ENCODE assay signal across 1 fruit fly cellular context in genomic region chr2L:4838494-4839320, dm6.
TF ChIP-seq lines count a peak whose summit lies in the region.

No protein-coding gene starts in this region.

TF ChIP-seq in whole organism, embryonic, 481 proteins besides CTCF, POLR2A, EP300 and RAD21 (continued from another document and continues in another):
- peak; percentile 15 for TF ChIP-seq CG17912 (GFP tag; optimal IDR thresholded peaks at IDR 0.05; lab: Kevin White, UChicago)
- TF ChIP-seq fru (optimal IDR thresholded peaks at IDR 0.05; lab: Kevin White, UChicago): no peak
- peak; percentile 20 for TF ChIP-seq btn (GFP tag; optimal IDR thresholded peaks at IDR 0.05; lab: Kevin White, UChicago)
- no peak for TF ChIP-seq nmo (GFP tag; optimal IDR thresholded peaks at IDR 0.05; lab: Kevin White, UChicago)
- TF ChIP-seq CG6854 (GFP tag; optimal IDR thresholded peaks at IDR 0.05; lab: Kevin White, UChicago): no peak
- TF ChIP-seq CG1603 (tag; optimal IDR thresholded peaks at IDR 0.05; lab: Kevin White, UChicago): no peak
- TF ChIP-seq jigr1 (GFP tag; IDR thresholded peaks at IDR 0.05; lab: Robert Waterston, UW): no peak
- no peak for TF ChIP-seq Mad (GFP tag; optimal IDR thresholded peaks at IDR 0.05; lab: Kevin White, UChicago)
- no peak for TF ChIP-seq CG11456 (GFP tag; IDR thresholded peaks at IDR 0.05; lab: Robert Waterston, UW)
- no peak for TF ChIP-seq aop (GFP tag; IDR thresholded peaks at IDR 0.05; lab: Robert Waterston, UW)
- TF ChIP-seq CG11398 (GFP tag; optimal IDR thresholded peaks at IDR 0.05; lab: Kevin White, UChicago): peak; percentile 34
- TF ChIP-seq CG31365 (tag; optimal IDR thresholded peaks at IDR 0.05; lab: Kevin White, UChicago): peak; percentile 51
- peak; percentile 33 for TF ChIP-seq ac (GFP tag; optimal IDR thresholded peaks at IDR 0.05; lab: Kevin White, UChicago)
- no peak for TF ChIP-seq ind (GFP tag; optimal IDR thresholded peaks at IDR 0.05; lab: Kevin White, UChicago)
- no peak for TF ChIP-seq CG10462 (GFP tag; optimal IDR thresholded peaks at IDR 0.05; lab: Kevin White, UChicago)
- no peak for TF ChIP-seq CG9215 (GFP tag; IDR thresholded peaks at IDR 0.05; lab: Robert Waterston, UW)
- peak; percentile 11 for TF ChIP-seq sqz (GFP tag; optimal IDR thresholded peaks at IDR 0.05; lab: Kevin White, UChicago)
- TF ChIP-seq CG17186 (GFP tag; optimal IDR thresholded peaks at IDR 0.05; lab: Kevin White, UChicago): peak; percentile 15
- TF ChIP-seq Dip2 (GFP tag; IDR thresholded peaks at IDR 0.05; lab: Robert Waterston, UW): no peak
- no peak for TF ChIP-seq eve (GFP tag; optimal IDR thresholded peaks at IDR 0.05; lab: Kevin White, UChicago)
- no peak for TF ChIP-seq gsb (GFP tag; IDR thresholded peaks at IDR 0.05; lab: Robert Waterston, UW)
- no peak for TF ChIP-seq CG5245 (GFP tag; optimal IDR thresholded peaks at IDR 0.05; lab: Kevin White, UChicago)
- TF ChIP-seq sens (GFP tag; lab: Kevin White, UChicago): peak; percentile 94
- TF ChIP-seq CG10654 (GFP tag; optimal IDR thresholded peaks at IDR 0.05; lab: Kevin White, UChicago): no peak
- no peak for TF ChIP-seq CG7372 (GFP tag; IDR thresholded peaks at IDR 0.05; lab: Robert Waterston, UW)
- TF ChIP-seq da (GFP tag; optimal IDR thresholded peaks at IDR 0.05; lab: Kevin White, UChicago): no peak
- peak; percentile 31; the same call in 1 of the 2 replicates for TF ChIP-seq stc (GFP tag; IDR thresholded peaks at IDR 0.05; lab: Robert Waterston, UW)
- TF ChIP-seq pfk (GFP tag; optimal IDR thresholded peaks at IDR 0.05; lab: Kevin White, UChicago): peak; percentile 47
- no peak for TF ChIP-seq CG3726 (GFP tag; IDR thresholded peaks at IDR 0.05; lab: Robert Waterston, UW)
- no peak for TF ChIP-seq ems (GFP tag; optimal IDR thresholded peaks at IDR 0.05; lab: Kevin White, UChicago)
- TF ChIP-seq ssp (GFP tag; IDR thresholded peaks at IDR 0.05; lab: Robert Waterston, UW): no peak
- no peak for TF ChIP-seq CG8089 (GFP tag; optimal IDR thresholded peaks at IDR 0.05; lab: Kevin White, UChicago)
- TF ChIP-seq ATbp (GFP tag; optimal IDR thresholded peaks at IDR 0.05; lab: Kevin White, UChicago): peak; percentile 60
- TF ChIP-seq H15 (GFP tag; IDR thresholded peaks at IDR 0.05; lab: Robert Waterston, UW): no peak
- no peak for TF ChIP-seq tio (GFP tag; optimal IDR thresholded peaks at IDR 0.05; lab: Kevin White, UChicago)
- TF ChIP-seq Atf-2 (GFP tag; optimal IDR thresholded peaks at IDR 0.05; lab: Kevin White, UChicago): peak; percentile 13
- TF ChIP-seq CG18262 (tag; optimal IDR thresholded peaks at IDR 0.05; lab: Kevin White, UChicago): peak; percentile 6
- no peak for TF ChIP-seq ranshi (GFP tag; IDR thresholded peaks at IDR 0.05; lab: Robert Waterston, UW)
- TF ChIP-seq Ets65A (GFP tag; lab: Kevin White, UChicago): peak; percentile 87
- no peak for TF ChIP-seq CG11093 (GFP tag; IDR thresholded peaks at IDR 0.05; lab: Robert Waterston, UW)
- TF ChIP-seq Hsf (GFP tag; optimal IDR thresholded peaks at IDR 0.05; lab: Kevin White, UChicago): no peak
- TF ChIP-seq lola (GFP tag; optimal IDR thresholded peaks at IDR 0.05; lab: Kevin White, UChicago): peak in 1 of 3 experiments; percentile 35
- TF ChIP-seq ftz-f1 (GFP tag; optimal IDR thresholded peaks at IDR 0.05; lab: Kevin White, UChicago): no peak
- peak; percentile 37 for TF ChIP-seq CG2202 (tag; optimal IDR thresholded peaks at IDR 0.05; lab: Kevin White, UChicago)
- TF ChIP-seq Hr51 (GFP tag; optimal IDR thresholded peaks at IDR 0.05; lab: Kevin White, UChicago): no peak
- TF ChIP-seq nerfin-1 (tag; optimal IDR thresholded peaks at IDR 0.05; lab: Kevin White, UChicago): peak; percentile 60
- TF ChIP-seq sc (optimal IDR thresholded peaks at IDR 0.05; lab: Kevin White, UChicago): no peak
- peak; percentile 21 for TF ChIP-seq sc (GFP tag; optimal IDR thresholded peaks at IDR 0.05; lab: Kevin White, UChicago)
- TF ChIP-seq grn (GFP tag; optimal IDR thresholded peaks at IDR 0.05; lab: Kevin White, UChicago): no peak
- no peak for TF ChIP-seq CG12155 (GFP tag; optimal IDR thresholded peaks at IDR 0.05; lab: Kevin White, UChicago)
- TF ChIP-seq crp (GFP tag; optimal IDR thresholded peaks at IDR 0.05; lab: Kevin White, UChicago): no peak
- TF ChIP-seq sob (GFP tag; IDR thresholded peaks at IDR 0.05; lab: Robert Waterston, UW): 0 out of 2 replicates have a peak, but pooled peaks have one; percentile 38
- TF ChIP-seq CG10274 (GFP tag; optimal IDR thresholded peaks at IDR 0.05; lab: Kevin White, UChicago): no peak
- peak; percentile 38 for TF ChIP-seq CG33213 (GFP tag; optimal IDR thresholded peaks at IDR 0.05; lab: Kevin White, UChicago)
- no peak for TF ChIP-seq Adf1 (GFP tag; IDR thresholded peaks at IDR 0.05; lab: Robert Waterston, UW)
- TF ChIP-seq yki (optimal IDR thresholded peaks at IDR 0.05; lab: Kevin White, UChicago): no peak
- TF ChIP-seq HLH3B (GFP tag; IDR thresholded peaks at IDR 0.05; lab: Robert Waterston, UW): peak; percentile 15; the same call in 1 of the 2 replicates
- peak; percentile 85 for TF ChIP-seq CG17359 (tag; optimal IDR thresholded peaks at IDR 0.05; lab: Kevin White, UChicago)
- no peak for TF ChIP-seq CG2120 (GFP tag; optimal IDR thresholded peaks at IDR 0.05; lab: Kevin White, UChicago)
- no peak for TF ChIP-seq lmd (GFP tag; IDR thresholded peaks at IDR 0.05; lab: Robert Waterston, UW)
- TF ChIP-seq Lim3 (GFP tag; IDR thresholded peaks at IDR 0.05; lab: Robert Waterston, UW): no peak
- TF ChIP-seq C15 (GFP tag; IDR thresholded peaks at IDR 0.05; lab: Robert Waterston, UW): no peak
- no peak for TF ChIP-seq Neu2 (GFP tag; optimal IDR thresholded peaks at IDR 0.05; lab: Kevin White, UChicago; ENCODE audit: borderline replicate concordance)
- TF ChIP-seq odd (GFP tag; optimal IDR thresholded peaks at IDR 0.05; lab: Kevin White, UChicago): no peak
- no peak for TF ChIP-seq nau (GFP tag; optimal IDR thresholded peaks at IDR 0.05; lab: Kevin White, UChicago)
- no peak for TF ChIP-seq Six4 (GFP tag; optimal IDR thresholded peaks at IDR 0.05; lab: Kevin White, UChicago)
- no peak for TF ChIP-seq CG14441 (GFP tag; IDR thresholded peaks at IDR 0.05; lab: Robert Waterston, UW)
- peak; percentile 4 for TF ChIP-seq Fer2 (tag; optimal IDR thresholded peaks at IDR 0.05; lab: Kevin White, UChicago)
- TF ChIP-seq CG10959 (GFP tag; IDR thresholded peaks at IDR 0.05; lab: Robert Waterston, UW): no peak
- peak; percentile 79 for TF ChIP-seq lab (GFP tag; optimal IDR thresholded peaks at IDR 0.05; lab: Kevin White, UChicago)
- TF ChIP-seq Nf-YB (GFP tag; optimal IDR thresholded peaks at IDR 0.05; lab: Kevin White, UChicago): no peak
- TF ChIP-seq CG14860 (GFP tag; IDR thresholded peaks at IDR 0.05; lab: Robert Waterston, UW; ENCODE audit: partially characterized antibody): no peak
- TF ChIP-seq gro (GFP tag; optimal IDR thresholded peaks at IDR 0.05; lab: Kevin White, UChicago): no peak
- no peak for TF ChIP-seq CG16813 (GFP tag; IDR thresholded peaks at IDR 0.05; lab: Robert Waterston, UW; ENCODE audit: partially characterized antibody)
- TF ChIP-seq CG2875 (GFP tag; optimal IDR thresholded peaks at IDR 0.05; lab: Kevin White, UChicago): peak; percentile 68
- no peak for TF ChIP-seq Dip3 (GFP tag; optimal IDR thresholded peaks at IDR 0.05; lab: Kevin White, UChicago)
- TF ChIP-seq CG6654 (GFP tag; optimal IDR thresholded peaks at IDR 0.05; lab: Kevin White, UChicago): no peak
- TF ChIP-seq Med (GFP tag; lab: Kevin White, UChicago): peak; percentile 65
- peak; percentile 71 for TF ChIP-seq CG2678 (tag; optimal IDR thresholded peaks at IDR 0.05; lab: Kevin White, UChicago)
- TF ChIP-seq wor (GFP tag; IDR thresholded peaks at IDR 0.05; lab: Robert Waterston, UW): no peak
- no peak for TF ChIP-seq Tbp (GFP tag; optimal IDR thresholded peaks at IDR 0.05; lab: Kevin White, UChicago)
- TF ChIP-seq CG1024 (GFP tag; IDR thresholded peaks at IDR 0.05; lab: Robert Waterston, UW): no peak
- TF ChIP-seq Fer1 (GFP tag; optimal IDR thresholded peaks at IDR 0.05; lab: Kevin White, UChicago): peak; percentile 28
- peak; percentile 16 for TF ChIP-seq CG12659 (GFP tag; optimal IDR thresholded peaks at IDR 0.05; lab: Kevin White, UChicago)
- no peak for TF ChIP-seq CG4854 (GFP tag; optimal IDR thresholded peaks at IDR 0.05; lab: Kevin White, UChicago)
- TF ChIP-seq CG7963 (GFP tag; IDR thresholded peaks at IDR 0.05; lab: Robert Waterston, UW; ENCODE audit: partially characterized antibody): no peak
- no peak for TF ChIP-seq Ptx1 (GFP tag; IDR thresholded peaks at IDR 0.05; lab: Robert Waterston, UW)
- no peak for TF ChIP-seq CG9609 (GFP tag; optimal IDR thresholded peaks at IDR 0.05; lab: Kevin White, UChicago)
- TF ChIP-seq ara (GFP tag; IDR thresholded peaks at IDR 0.05; lab: Robert Waterston, UW): peak; percentile 71
- TF ChIP-seq Fer3 (tag; optimal IDR thresholded peaks at IDR 0.05; lab: Kevin White, UChicago): peak; percentile 45
- peak; percentile 40 for TF ChIP-seq repo (GFP tag; optimal IDR thresholded peaks at IDR 0.05; lab: Kevin White, UChicago)
- TF ChIP-seq Mrtf (GFP tag; IDR thresholded peaks at IDR 0.05; lab: Robert Waterston, UW): no peak; the same call in 2 of the 3 replicates
- TF ChIP-seq Mes4 (GFP tag; optimal IDR thresholded peaks at IDR 0.05; lab: Kevin White, UChicago): peak; percentile 13
- TF ChIP-seq CG33557 (GFP tag; optimal IDR thresholded peaks at IDR 0.05; lab: Kevin White, UChicago): peak; percentile 44
- peak; percentile 34; the same call in 1 of the 2 replicates for TF ChIP-seq CG32772 (GFP tag; IDR thresholded peaks at IDR 0.05; lab: Robert Waterston, UW)
- TF ChIP-seq Sox100B (GFP tag; optimal IDR thresholded peaks at IDR 0.05; lab: Kevin White, UChicago): peak; percentile 76
- no peak for TF ChIP-seq HLH4C (GFP tag; IDR thresholded peaks at IDR 0.05; lab: Robert Waterston, UW; ENCODE audit: partially characterized antibody)
- no peak for TF ChIP-seq peb (GFP tag; IDR thresholded peaks at IDR 0.05; lab: Robert Waterston, UW)
- peak; percentile 29 for TF ChIP-seq org-1 (GFP tag; optimal IDR thresholded peaks at IDR 0.05; lab: Kevin White, UChicago)
- peak; percentile 32 for TF ChIP-seq CG10543 (GFP tag; optimal IDR thresholded peaks at IDR 0.05; lab: Kevin White, UChicago)
- TF ChIP-seq D (optimal IDR thresholded peaks at IDR 0.05; lab: Kevin White, UChicago): no peak
- peak; percentile 49 for TF ChIP-seq D (GFP tag; optimal IDR thresholded peaks at IDR 0.05; lab: Kevin White, UChicago)
- TF ChIP-seq Aef1 (GFP tag; IDR thresholded peaks at IDR 0.05; lab: Robert Waterston, UW): no peak
- TF ChIP-seq B-H1 (GFP tag; IDR thresholded peaks at IDR 0.05; lab: Robert Waterston, UW): no peak
- peak; percentile 28 for TF ChIP-seq sug (tag; optimal IDR thresholded peaks at IDR 0.05; lab: Kevin White, UChicago)
- no peak for TF ChIP-seq abd-A (tag; optimal IDR thresholded peaks at IDR 0.05; lab: Kevin White, UChicago)
- no peak for TF ChIP-seq CG2712 (tag; optimal IDR thresholded peaks at IDR 0.05; lab: Kevin White, UChicago)
- no peak for TF ChIP-seq CG2199 (GFP tag; IDR thresholded peaks at IDR 0.05; lab: Robert Waterston, UW)
- TF ChIP-seq lilli (GFP tag; optimal IDR thresholded peaks at IDR 0.05; lab: Kevin White, UChicago): no peak
- peak; percentile 97 for TF ChIP-seq onecut (GFP tag; IDR thresholded peaks at IDR 0.05; lab: Robert Waterston, UW)
- no peak for TF ChIP-seq emc (GFP tag; optimal IDR thresholded peaks at IDR 0.05; lab: Kevin White, UChicago)
- peak; percentile 59 for TF ChIP-seq CG17568 (GFP tag; optimal IDR thresholded peaks at IDR 0.05; lab: Kevin White, UChicago)
- TF ChIP-seq ken (GFP tag; IDR thresholded peaks at IDR 0.05; lab: Robert Waterston, UW): no peak
- TF ChIP-seq CG10209 (GFP tag; optimal IDR thresholded peaks at IDR 0.05; lab: Kevin White, UChicago): peak; percentile 38
- no peak for TF ChIP-seq Taf1 (GFP tag; IDR thresholded peaks at IDR 0.05; lab: Robert Waterston, UW)
- no peak for TF ChIP-seq hkb (optimal IDR thresholded peaks at IDR 0.05; lab: Kevin White, UChicago)
- TF ChIP-seq hkb (GFP tag; IDR thresholded peaks at IDR 0.05; lab: Robert Waterston, UW): 0 out of 2 replicates have a peak, but pooled peaks have one; percentile 47
- no peak for TF ChIP-seq crc (GFP tag; optimal IDR thresholded peaks at IDR 0.05; lab: Kevin White, UChicago)
- peak; percentile 92 for TF ChIP-seq fd64A (GFP tag; optimal IDR thresholded peaks at IDR 0.05; lab: Kevin White, UChicago)
- peak; percentile 35; the same call in 1 of the 2 replicates for TF ChIP-seq ap (GFP tag; IDR thresholded peaks at IDR 0.05; lab: Robert Waterston, UW)
- TF ChIP-seq HLH54F (GFP tag; optimal IDR thresholded peaks at IDR 0.05; lab: Kevin White, UChicago): no peak
- TF ChIP-seq CG31441 (GFP tag; IDR thresholded peaks at IDR 0.05; lab: Robert Waterston, UW): no peak; the same call in 1 of the 2 replicates
- peak; percentile 49 for TF ChIP-seq HHEX (GFP tag; optimal IDR thresholded peaks at IDR 0.05; lab: Kevin White, UChicago)
- peak; percentile 59 for TF ChIP-seq oc (tag; optimal IDR thresholded peaks at IDR 0.05; lab: Kevin White, UChicago)
- TF ChIP-seq Kr (GFP tag; optimal IDR thresholded peaks at IDR 0.05; lab: Kevin White, UChicago): no peak
- no peak for TF ChIP-seq vfl (GFP tag; optimal IDR thresholded peaks at IDR 0.05; lab: Kevin White, UChicago)
- TF ChIP-seq TFAM (GFP tag; optimal IDR thresholded peaks at IDR 0.05; lab: Kevin White, UChicago): peak; percentile 18
- no peak for TF ChIP-seq tap (tag; optimal IDR thresholded peaks at IDR 0.05; lab: Kevin White, UChicago)
- TF ChIP-seq CG6765 (GFP tag; optimal IDR thresholded peaks at IDR 0.05; lab: Kevin White, UChicago): peak; percentile 19
- TF ChIP-seq CG8359 (GFP tag; optimal IDR thresholded peaks at IDR 0.05; lab: Kevin White, UChicago; ENCODE audit: borderline replicate concordance): peak; percentile 24
- TF ChIP-seq CG6813 (GFP tag; optimal IDR thresholded peaks at IDR 0.05; lab: Kevin White, UChicago): peak; percentile 71
- peak; percentile 70 for TF ChIP-seq CG7987 (GFP tag; optimal IDR thresholded peaks at IDR 0.05; lab: Kevin White, UChicago)
- peak in 1 of 2 experiments; percentile 4 for TF ChIP-seq Pdp1 (GFP tag; optimal IDR thresholded peaks at IDR 0.05; lab: Kevin White, UChicago)
- no peak for TF ChIP-seq NfI (GFP tag; optimal IDR thresholded peaks at IDR 0.05; lab: Kevin White, UChicago)
- no peak for TF ChIP-seq dmrt11E (tag; optimal IDR thresholded peaks at IDR 0.05; lab: Kevin White, UChicago)
- TF ChIP-seq CG13287 (GFP tag; IDR thresholded peaks at IDR 0.05; lab: Robert Waterston, UW; ENCODE audit: partially characterized antibody): no peak
- TF ChIP-seq Xbp1 (GFP tag; optimal IDR thresholded peaks at IDR 0.05; lab: Kevin White, UChicago): no peak
